Fruit fly (Drosophila melanogaster): Measurements from ENCODE around the gene CG31510.

CG31510 gene

dm6 chr3R:25168259-25168972 lies 45.7 kb upstream of the CG31510 start (continued):
- TF ChIP-seq CG7928 (GFP tag; optimal IDR thresholded peaks at IDR 0.05) = no peak
- TF ChIP-seq Adf1 (GFP tag; IDR thresholded peaks at IDR 0.05) = no peak
- no peak for TF ChIP-seq CG1647 (GFP tag; optimal IDR thresholded peaks at IDR 0.05)
- TF ChIP-seq CG12155 (GFP tag; optimal IDR thresholded peaks at IDR 0.05) = no peak
- TF ChIP-seq chif (GFP tag; optimal IDR thresholded peaks at IDR 0.05) = no peak
- peak; percentile 55 for TF ChIP-seq CG18262 (tag; optimal IDR thresholded peaks at IDR 0.05)
- TF ChIP-seq slp2 (GFP tag; optimal IDR thresholded peaks at IDR 0.05) = peak; percentile 21
- TF ChIP-seq CG10209 (GFP tag; optimal IDR thresholded peaks at IDR 0.05) = peak; percentile 23
- TF ChIP-seq jumu (GFP tag; optimal IDR thresholded peaks at IDR 0.05) = peak; percentile 10
- no peak for TF ChIP-seq CG3065 (GFP tag; optimal IDR thresholded peaks at IDR 0.05)
- TF ChIP-seq CG12659 (GFP tag; optimal IDR thresholded peaks at IDR 0.05) = peak; percentile 19
- no peak for TF ChIP-seq Rx (GFP tag; IDR thresholded peaks at IDR 0.05)
- TF ChIP-seq C15 (GFP tag; IDR thresholded peaks at IDR 0.05) = no peak
- TF ChIP-seq CG15696 (tag; optimal IDR thresholded peaks at IDR 0.05) = no peak
- no peak for TF ChIP-seq HLH4C (GFP tag; IDR thresholded peaks at IDR 0.05; ENCODE audit: partially characterized antibody)
- no peak for TF ChIP-seq dati (GFP tag; IDR thresholded peaks at IDR 0.05)
- TF ChIP-seq CG12236 (GFP tag; optimal IDR thresholded peaks at IDR 0.05) = no peak
- TF ChIP-seq Jarid2 (GFP tag; optimal IDR thresholded peaks at IDR 0.05) = peak; percentile 5
- TF ChIP-seq Xbp1 (GFP tag; optimal IDR thresholded peaks at IDR 0.05) = peak; percentile 42
- TF ChIP-seq CG2202 (tag; optimal IDR thresholded peaks at IDR 0.05) = no peak
- no peak for TF ChIP-seq repo (GFP tag; optimal IDR thresholded peaks at IDR 0.05)
- TF ChIP-seq CG10979 (tag; optimal IDR thresholded peaks at IDR 0.05) = peak; percentile 67
- peak; percentile 39 for TF ChIP-seq CG18619 (GFP tag; optimal IDR thresholded peaks at IDR 0.05)
- peak; percentile 16 for TF ChIP-seq bab2 (GFP tag; optimal IDR thresholded peaks at IDR 0.05)
- peak; percentile 69 for TF ChIP-seq CG18599 (GFP tag; optimal IDR thresholded peaks at IDR 0.05)
- no peak for TF ChIP-seq CG8765 (GFP tag; IDR thresholded peaks at IDR 0.05)
- no peak for TF ChIP-seq CG10959 (GFP tag; IDR thresholded peaks at IDR 0.05)
- TF ChIP-seq CG11504 (tag; optimal IDR thresholded peaks at IDR 0.05) = peak; percentile 73
- TF ChIP-seq en (GFP tag; optimal IDR thresholded peaks at IDR 0.05) = no peak
- TF ChIP-seq cwo (GFP tag; optimal IDR thresholded peaks at IDR 0.05) = peak; percentile 36
- no peak for TF ChIP-seq Stat92E (GFP tag; optimal IDR thresholded peaks at IDR 0.05)
- TF ChIP-seq tap (tag; optimal IDR thresholded peaks at IDR 0.05) = peak; percentile 25
- peak; percentile 12 to 19 for TF ChIP-seq dpn (GFP tag; optimal IDR thresholded peaks at IDR 0.05)
- no peak for TF ChIP-seq wdn (GFP tag; IDR thresholded peaks at IDR 0.05)
- TF ChIP-seq CG6689 (GFP tag; IDR thresholded peaks at IDR 0.05) = peak; percentile 73
- no peak for TF ChIP-seq Neu2 (GFP tag; optimal IDR thresholded peaks at IDR 0.05; ENCODE audit: borderline replicate concordance)
- no peak for TF ChIP-seq CG5245 (GFP tag; optimal IDR thresholded peaks at IDR 0.05)
- TF ChIP-seq HHEX (GFP tag; optimal IDR thresholded peaks at IDR 0.05) = peak; percentile 49
- TF ChIP-seq Sry-β (GFP tag; optimal IDR thresholded peaks at IDR 0.05) = no peak
- no peak for TF ChIP-seq hb (GFP tag; IDR thresholded peaks at IDR 0.05; ENCODE audit: partially characterized antibody)
- no peak for TF ChIP-seq CG10565 (GFP tag; optimal IDR thresholded peaks at IDR 0.05)
- TF ChIP-seq wor (GFP tag; IDR thresholded peaks at IDR 0.05) = no peak
- TF ChIP-seq pum (GFP tag; optimal IDR thresholded peaks at IDR 0.05) = no peak
- TF ChIP-seq CG15011 (GFP tag; optimal IDR thresholded peaks at IDR 0.05) = peak; percentile 36
- peak; percentile 6 for TF ChIP-seq CG5180 (GFP tag; optimal IDR thresholded peaks at IDR 0.05)
- peak; percentile 51 for TF ChIP-seq CG9727 (GFP tag; optimal IDR thresholded peaks at IDR 0.05)
- no peak for TF ChIP-seq CG31388 (GFP tag; optimal IDR thresholded peaks at IDR 0.05)
- peak; percentile 51 for TF ChIP-seq slbo (GFP tag; IDR thresholded peaks at IDR 0.05)
- TF ChIP-seq unc-4 (GFP tag; IDR thresholded peaks at IDR 0.05; ENCODE audit: partially characterized antibody) = no peak
